Worm (Caenorhabditis elegans) whole organism, L2 larva: Measurements from ENCODE around the gene kvs-2.

Experiments
- ZK546.5 ChIP-seq: sonication (generic microtip); optimal IDR thresholded peaks from 2 replicates; lab custom pipeline; 2017; ENCODE audit warnings: missing biosample characterization, missing genetic modification characterization
- ceh-82 ChIP-seq: fragments of 150-350 bp; optimal IDR thresholded peaks from 2 replicates; lab custom pipeline; 2014; ENCODE audit warnings: missing biosample characterization, missing genetic modification characterization
- egl-27 ChIP-seq: sonication (generic microtip); optimal IDR thresholded peaks from 3 replicates; lab custom pipeline; 2017; ENCODE audit warnings: missing biosample characterization, missing genetic modification reagents, missing genetic modification characterization
- lin-13 ChIP-seq: fragments of 150-350 bp; optimal IDR thresholded peaks from 2 replicates; lab custom pipeline; 2014; ENCODE audit warnings: missing biosample characterization, missing genetic modification reagents, missing genetic modification characterization
- nhr-10 ChIP-seq: sonication (generic microtip); optimal IDR thresholded peaks from 2 replicates; lab custom pipeline; 2017; ENCODE audit warnings: missing biosample characterization, missing genetic modification characterization
- nhr-12 ChIP-seq: fragments of 150-350 bp; optimal IDR thresholded peaks from 2 replicates; lab custom pipeline; 2014; ENCODE audit warnings: missing biosample characterization, missing genetic modification characterization
- nhr-237 ChIP-seq: fragments of 150-350 bp; optimal IDR thresholded peaks from 2 replicates; lab custom pipeline; 2014; ENCODE audit warnings: missing biosample characterization, missing genetic modification characterization
- skn-1 ChIP-seq: sonication (generic microtip); optimal IDR thresholded peaks from 2 replicates; lab custom pipeline; 2017; ENCODE audit warnings: missing biosample characterization, missing genetic modification characterization
- snpc-4 ChIP-seq: fragments of 150-350 bp; optimal IDR thresholded peaks from 2 replicates; lab custom pipeline; 2014; ENCODE audit warnings: missing biosample characterization, missing genetic modification characterization

DNA sequence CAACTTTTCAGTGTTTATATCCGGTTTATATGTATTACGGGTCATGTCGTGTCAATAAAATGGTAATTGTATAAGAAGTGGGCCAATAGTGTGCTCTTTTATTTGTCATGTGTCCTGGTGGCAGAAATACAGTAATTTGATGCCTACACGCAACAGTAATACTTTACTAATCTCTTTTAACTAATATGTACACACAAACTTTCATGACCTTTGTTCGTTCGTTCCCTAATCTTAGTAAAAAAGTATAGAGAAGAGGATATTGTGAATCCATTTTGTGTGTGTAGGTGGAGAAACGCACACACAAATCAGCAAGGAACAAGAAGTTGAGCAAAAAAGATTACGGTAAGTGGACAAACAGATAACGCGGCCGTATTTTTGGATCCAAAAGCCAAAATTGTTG, 35.0 kb downstream of the kvs-2 start:
- TF ChIP-seq ceh-82 (no peak), egl-27 (no peak), snpc-4 (tag; lab: Kevin White, UChicago) (no peak), ZK546.5 (tag; lab: Kevin White, UChicago) (no peak), nhr-12 (tag; lab: Kevin White, UChicago) (no peak), nhr-237 (no peak), nhr-10 (tag; lab: Kevin White, UChicago) (no peak), skn-1 (tag; lab: Kevin White, UChicago) (no peak), lin-13 (GFP tag; lab: Kevin White, UChicago) (no peak)
